Worm (Caenorhabditis elegans) whole organism, L3 larva: ENCODE data around the gene F26F12.2.
A peak's percentile ranks its signal among the peaks of the same experiment; 100 is the strongest.

Source experiments
- R02D3.7 ChIP-seq: fragments of 150-350 bp; optimal IDR thresholded peaks from 2 replicates; lab custom pipeline; 2014; ENCODE audit warnings: missing biosample characterization, missing genetic modification characterization
- ZK546.5 ChIP-seq: sonication (generic microtip); optimal IDR thresholded peaks from 2 replicates; lab custom pipeline; 2017; ENCODE audit warnings: missing biosample characterization, missing genetic modification characterization
- aly-2 ChIP-seq: fragments of 150-350 bp; optimal IDR thresholded peaks from 2 replicates; lab custom pipeline; 2014; ENCODE audit warnings: missing biosample characterization, missing genetic modification characterization
- ama-1 ChIP-seq: fragments of 150-350 bp; optimal IDR thresholded peaks from 2 replicates; lab custom pipeline; 2018
- ceh-16 ChIP-seq: sonication (generic microtip); optimal IDR thresholded peaks from 2 replicates; lab custom pipeline; 2017; ENCODE audit warnings: missing biosample characterization, missing genetic modification characterization
- ceh-28 ChIP-seq: fragments of 150-350 bp; optimal IDR thresholded peaks from 2 replicates; lab custom pipeline; 2014; ENCODE audit warnings: missing biosample characterization, missing genetic modification reagents, missing genetic modification characterization
- ceh-9 ChIP-seq: sonication (generic microtip); optimal IDR thresholded peaks from 2 replicates; lab custom pipeline; 2018; ENCODE audit warnings: missing biosample characterization, missing genetic modification characterization
- daf-12 ChIP-seq: fragments of 150-350 bp; optimal IDR thresholded peaks from 2 replicates; lab custom pipeline; 2014; ENCODE audit warnings: missing biosample characterization, missing genetic modification reagents, missing genetic modification characterization
- egl-5 ChIP-seq: fragments of 150-350 bp; optimal IDR thresholded peaks from 2 replicates; lab custom pipeline; 2017; ENCODE audit warnings: missing biosample characterization, missing genetic modification reagents, missing genetic modification characterization, inconsistent platforms
- elt-1 ChIP-seq: fragments of 150-350 bp; optimal IDR thresholded peaks from 2 replicates; lab custom pipeline; 2014; ENCODE audit warnings: missing biosample characterization, missing genetic modification characterization
- elt-2 ChIP-seq: sonication (generic microtip); optimal IDR thresholded peaks from 2 replicates; lab custom pipeline; 2016; ENCODE audit warnings: missing genetic modification reagents, mild to moderate bottlenecking, missing genetic modification characterization, missing compliant biosample characterization
- elt-3 ChIP-seq, 3 experiments: fragments of 150-350 bp in 1 of 3; sonication (generic microtip) in 2 of 3; optimal IDR thresholded peaks; 2 replicates in 2 of 3; 4 replicates in 1 of 3; lab custom pipeline; 2014 to 2017; ENCODE audit warnings: missing biosample characterization in 3 of 3, missing genetic modification characterization in 3 of 3
- eor-1 ChIP-seq, 2 experiments: fragments of 150-350 bp; optimal IDR thresholded peaks; 2 replicates each; lab custom pipeline; 2014 to 2018; ENCODE audit warnings: missing biosample characterization in 2 of 2, missing genetic modification characterization in 2 of 2
- fkh-2 ChIP-seq: fragments of 150-350 bp; optimal IDR thresholded peaks from 2 replicates; lab custom pipeline; 2014; ENCODE audit warnings: missing biosample characterization, missing genetic modification reagents, missing genetic modification characterization
- fos-1 ChIP-seq: fragments of 150-350 bp; optimal IDR thresholded peaks from 2 replicates; lab custom pipeline; 2014; ENCODE audit warnings: missing biosample characterization, missing genetic modification characterization
- hmg-11 ChIP-seq: sonication (generic microtip); optimal IDR thresholded peaks from 2 replicates; lab custom pipeline; 2016; ENCODE audit warnings: missing genetic modification characterization, missing compliant biosample characterization
- jun-1 ChIP-seq: fragments of 150-350 bp; optimal IDR thresholded peaks from 2 replicates; lab custom pipeline; 2014; ENCODE audit warnings: missing biosample characterization, missing genetic modification reagents, missing genetic modification characterization
- lin-15B ChIP-seq: fragments of 150-350 bp; optimal IDR thresholded peaks from 2 replicates; lab custom pipeline; 2014; ENCODE audit warnings: missing biosample characterization, missing genetic modification characterization
- lin-39 ChIP-seq: fragments of 150-350 bp; optimal IDR thresholded peaks from 2 replicates; lab custom pipeline; 2018; ENCODE audit warnings: missing biosample characterization, missing genetic modification reagents, missing genetic modification characterization
- lsy-12 ChIP-seq: sonication (generic microtip); optimal IDR thresholded peaks from 2 replicates; lab custom pipeline; 2016; ENCODE audit warnings: mild to moderate bottlenecking, missing genetic modification characterization, missing compliant biosample characterization
- mdl-1 ChIP-seq: fragments of 150-350 bp; optimal IDR thresholded peaks from 2 replicates; lab custom pipeline; 2014; ENCODE audit warnings: missing biosample characterization, missing genetic modification characterization
- nhr-11 ChIP-seq: fragments of 150-350 bp; optimal IDR thresholded peaks from 2 replicates; lab custom pipeline; 2014; ENCODE audit warnings: missing biosample characterization, missing genetic modification characterization
- nhr-12 ChIP-seq: fragments of 150-350 bp; optimal IDR thresholded peaks from 2 replicates; lab custom pipeline; 2014; ENCODE audit warnings: missing biosample characterization, missing genetic modification characterization
- nhr-23 ChIP-seq: fragments of 150-350 bp; optimal IDR thresholded peaks from 2 replicates; lab custom pipeline; 2014; ENCODE audit warnings: missing biosample characterization, missing genetic modification reagents, missing genetic modification characterization
- nhr-237 ChIP-seq: fragments of 150-350 bp; optimal IDR thresholded peaks from 2 replicates; lab custom pipeline; 2014; ENCODE audit warnings: missing biosample characterization, missing genetic modification characterization
- nhr-25 ChIP-seq: sonication (generic microtip); optimal IDR thresholded peaks from 2 replicates; lab custom pipeline; 2017; ENCODE audit warnings: missing biosample characterization, missing genetic modification characterization
- nhr-28 ChIP-seq: fragments of 150-350 bp; optimal IDR thresholded peaks from 2 replicates; lab custom pipeline; 2014; ENCODE audit warnings: missing biosample characterization, missing genetic modification characterization
- nhr-43 ChIP-seq: sonication (generic microtip); optimal IDR thresholded peaks from 2 replicates; lab custom pipeline; 2016; ENCODE audit warnings: mild to moderate bottlenecking, missing genetic modification characterization, missing compliant biosample characterization; ENCODE audit not compliant: poor library complexity, severe bottlenecking
- nhr-76 ChIP-seq: fragments of 150-350 bp; sonication (generic microtip); optimal IDR thresholded peaks from 5 replicates; lab custom pipeline; 2014; ENCODE audit warnings: missing biosample characterization, missing genetic modification characterization
- pha-4 ChIP-seq: fragments of 150-350 bp; optimal IDR thresholded peaks from 2 replicates; lab custom pipeline; 2014; ENCODE audit warnings: missing biosample characterization, missing genetic modification reagents, missing genetic modification characterization
- pqm-1 ChIP-seq: fragments of 150-350 bp; optimal IDR thresholded peaks from 2 replicates; lab custom pipeline; 2017; ENCODE audit warnings: missing biosample characterization, missing genetic modification characterization, inconsistent platforms
- sea-2 ChIP-seq: fragments of 150-350 bp; sonication (generic microtip); optimal IDR thresholded peaks from 4 replicates; lab custom pipeline; 2014; ENCODE audit warnings: missing biosample characterization, missing genetic modification reagents, missing genetic modification characterization
- skn-1 ChIP-seq: fragments of 150-350 bp; optimal IDR thresholded peaks from 2 replicates; lab custom pipeline; 2014; ENCODE audit warnings: missing biosample characterization, missing genetic modification characterization
- snpc-4 ChIP-seq: fragments of 150-350 bp; optimal IDR thresholded peaks from 2 replicates; lab custom pipeline; 2014; ENCODE audit warnings: missing biosample characterization, missing genetic modification characterization
- tbx-2 ChIP-seq: sonication (generic microtip); optimal IDR thresholded peaks from 2 replicates; lab custom pipeline; 2016; ENCODE audit warnings: mild to moderate bottlenecking, missing genetic modification characterization, missing compliant biosample characterization
- unc-39 ChIP-seq: sonication (generic microtip); optimal IDR thresholded peaks from 4 replicates; lab custom pipeline; 2017; ENCODE audit warnings: missing biosample characterization, missing genetic modification characterization
- unc-62 ChIP-seq: fragments of 150-350 bp; sonication (generic microtip); optimal IDR thresholded peaks from 4 replicates; lab custom pipeline; 2014; ENCODE audit warnings: missing biosample characterization, missing genetic modification reagents, missing genetic modification characterization
- zag-1 ChIP-seq: fragments of 150-350 bp; optimal IDR thresholded peaks from 2 replicates; lab custom pipeline; 2014; ENCODE audit warnings: missing biosample characterization, missing genetic modification characterization
- ztf-11 ChIP-seq: fragments of 150-350 bp; optimal IDR thresholded peaks from 2 replicates; lab custom pipeline; 2014; ENCODE audit warnings: missing biosample characterization, missing genetic modification characterization
- ztf-4 ChIP-seq: fragments of 150-350 bp; optimal IDR thresholded peaks from 2 replicates; lab custom pipeline; 2014; ENCODE audit warnings: missing biosample characterization, missing genetic modification characterization

Gene F26F12.2

ce11 chrV:5838576-5839366 is at the start of gene F26F12.2:
Gene F26F12.2 (minus strand): TSS chrV:5838613.
- TF ChIP-seq elt-2 (peak; percentile 7), nhr-76 (tag; lab: Kevin White, UChicago) (no peak), nhr-43 (tag; lab: Kevin White, UChicago) (peak; percentile 73), nhr-23 (peak; percentile 45), jun-1 (tag; lab: Kevin White, UChicago) (peak; percentile 4), zag-1 (tag; lab: Kevin White, UChicago) (no peak), pqm-1 (tag; lab: Kevin White, UChicago) (no peak), egl-5 (tag; lab: Kevin White, UChicago) (no peak), elt-1 (tag; lab: Kevin White, UChicago) (no peak), nhr-11 (no peak), daf-12 (tag; lab: Kevin White, UChicago) (no peak), eor-1 (tag; optimal IDR thresholded peaks at IDR 0.05; lab: Kevin White, UChicago) (no peak), fos-1 (tag; lab: Kevin White, UChicago) (no peak), nhr-28 (tag; lab: Kevin White, UChicago) (no peak), tbx-2 (tag; lab: Kevin White, UChicago) (no peak), unc-39 (no peak), lin-15B (tag; lab: Kevin White, UChicago) (no peak), lin-39 (tag; lab: Kevin White, UChicago) (no peak), R02D3.7 (tag; lab: Kevin White, UChicago) (no peak), nhr-25 (peak; percentile 56), lsy-12 (tag; lab: Kevin White, UChicago) (peak; percentile 46), fkh-2 (tag; lab: Kevin White, UChicago) (no peak), ceh-28 (tag; lab: Kevin White, UChicago) (no peak), ZK546.5 (no peak), ama-1 (lab: Kevin White, UChicago) (peak; percentile 85)

ce11 chrV:5883735-5884134 is 45.3 kb upstream of the F26F12.2 start, which contains the start of gene C04E6.8:
Gene C04E6.8 (minus strand): TSS chrV:5883835.
- no peak for TF ChIP-seq elt-2
- TF ChIP-seq snpc-4 (tag; lab: Kevin White, UChicago), result no peak
- TF ChIP-seq nhr-28 (tag; lab: Kevin White, UChicago), result no peak
- no peak for TF ChIP-seq pha-4 (tag; lab: Kevin White, UChicago)
- no peak for TF ChIP-seq elt-1 (tag; lab: Kevin White, UChicago)
- no peak for TF ChIP-seq ztf-4 (tag; lab: Kevin White, UChicago)
- TF ChIP-seq lsy-12 (tag; lab: Kevin White, UChicago), result no peak
- TF ChIP-seq ztf-11 (tag; lab: Kevin White, UChicago), result no peak
- TF ChIP-seq nhr-43 (tag; lab: Kevin White, UChicago), result no peak
- TF ChIP-seq jun-1 (tag; lab: Kevin White, UChicago), result no peak
- TF ChIP-seq nhr-11, result no peak
- TF ChIP-seq hmg-11 (tag; lab: Kevin White, UChicago), result no peak
- no peak for TF ChIP-seq nhr-25
- TF ChIP-seq eor-1 (tag; optimal IDR thresholded peaks at IDR 0.05; lab: Kevin White, UChicago), result no peak

- no peak for TF ChIP-seq ztf-4 (tag; lab: Kevin White, UChicago)
- no peak for TF ChIP-seq jun-1 (tag; lab: Kevin White, UChicago)
- TF ChIP-seq pqm-1 (tag; lab: Kevin White, UChicago), result peak; percentile 75
- no peak for TF ChIP-seq skn-1 (tag; lab: Kevin White, UChicago)
- peak; percentile 66 for TF ChIP-seq elt-2
- TF ChIP-seq mdl-1 (tag; lab: Kevin White, UChicago), result no peak
- TF ChIP-seq lsy-12 (tag; lab: Kevin White, UChicago), result no peak
- TF ChIP-seq nhr-237 (tag; lab: Kevin White, UChicago), result no peak
Observed at ce11 chrV:5882429-5882828, 44.0 kb upstream of the F26F12.2 start.

ce11 chrV:5880064-5880463 is 41.7 kb upstream of the F26F12.2 start, which contains the start of gene C02G6.3:
Gene C02G6.3 (plus strand): TSS chrV:5880364.
- TF ChIP-seq fkh-2 (tag; lab: Kevin White, UChicago) (no peak), tbx-2 (tag; lab: Kevin White, UChicago) (no peak), nhr-76 (tag; lab: Kevin White, UChicago) (no peak), hmg-11 (tag; lab: Kevin White, UChicago) (no peak), nhr-23 (no peak), ceh-9 (tag; lab: Kevin White, UChicago) (no peak), sea-2 (GFP tag; lab: Kevin White, UChicago) (no peak), egl-5 (tag; lab: Kevin White, UChicago) (no peak), nhr-12 (tag; lab: Kevin White, UChicago) (no peak), aly-2 (no peak), zag-1 (tag; lab: Kevin White, UChicago) (no peak), ceh-16 (tag; lab: Kevin White, UChicago) (no peak), ZK546.5 (no peak), lin-15B (tag; lab: Kevin White, UChicago) (no peak), unc-62 (no peak), elt-3 (tag; optimal IDR thresholded peaks at IDR 0.05; lab: Kevin White, UChicago) (no peak), eor-1 (tag; optimal IDR thresholded peaks at IDR 0.05; lab: Kevin White, UChicago) (no peak), elt-1 (tag; lab: Kevin White, UChicago) (no peak), snpc-4 (tag; lab: Kevin White, UChicago) (no peak)
